Fruit fly (Drosophila melanogaster) whole organism, embryonic: ENCODE results near the gene PGAP1.
A peak's percentile ranks its signal among the peaks of the same experiment; 100 is the strongest.

ENCODE experiments used
- ATbp ChIP-seq: fragments of 200-800 bp; sonication (Bioruptor generic); optimal IDR thresholded peaks from 2 replicates; lab custom pipeline; 2017; ENCODE audit warnings: missing biosample characterization, mild to moderate bottlenecking, missing genetic modification characterization, missing genetic modification reagents
- Aef1 ChIP-seq: fragments of 200-800 bp; sonication (Bioruptor generic); IDR thresholded peaks from 3 replicates; pipeline ENCODE4 v1.3.6; 2022; ENCODE audit warnings: missing biosample characterization, missing genetic modification characterization
- CG11456 ChIP-seq: fragments of 200-800 bp; sonication (Bioruptor generic); IDR thresholded peaks from 3 replicates; pipeline ENCODE4 v1.3.6; 2022; ENCODE audit warnings: missing biosample characterization, missing genetic modification characterization
- CG11504 ChIP-seq: fragments of 200-800 bp; sonication (Bioruptor generic); optimal IDR thresholded peaks from 3 replicates; lab custom pipeline; 2019; ENCODE audit warnings: missing biosample characterization, mild to moderate bottlenecking, missing genetic modification characterization, moderate library complexity
- CG18262 ChIP-seq: fragments of 200-800 bp; optimal IDR thresholded peaks from 3 replicates; lab custom pipeline; 2019; ENCODE audit warnings: missing biosample characterization, mild to moderate bottlenecking, missing genetic modification characterization, moderate library complexity
- CG1832 ChIP-seq: fragments of 200-800 bp; sonication (Bioruptor generic); optimal IDR thresholded peaks from 2 replicates; lab custom pipeline; 2017; ENCODE audit warnings: missing biosample characterization, mild to moderate bottlenecking, missing genetic modification characterization, inconsistent platforms
- CG2199 ChIP-seq: fragments of 200-800 bp; sonication (Bioruptor generic); IDR thresholded peaks from 3 replicates; pipeline ENCODE4 v1.3.6; 2022; ENCODE audit warnings: missing biosample characterization, missing genetic modification characterization
- CG2202 ChIP-seq: fragments of 200-800 bp; sonication (Bioruptor generic); optimal IDR thresholded peaks from 2 replicates; lab custom pipeline; 2018; ENCODE audit warnings: missing biosample characterization, mild to moderate bottlenecking, missing genetic modification characterization
- CG2712 ChIP-seq: fragments of 200-800 bp; optimal IDR thresholded peaks from 3 replicates; lab custom pipeline; 2019; ENCODE audit warnings: missing biosample characterization, mild to moderate bottlenecking, missing genetic modification characterization, moderate library complexity
- CG31388 ChIP-seq: fragments of 200-800 bp; sonication (Bioruptor generic); optimal IDR thresholded peaks from 2 replicates; lab custom pipeline; 2016; ENCODE audit warnings: missing biosample characterization, missing genetic modification characterization
- CG32767 ChIP-seq: fragments of 200-800 bp; sonication (Bioruptor generic); IDR thresholded peaks from 2 replicates; pipeline ENCODE4 v1.3.6; 2022; ENCODE audit warnings: missing biosample characterization, missing genetic modification characterization
- CG34224 ChIP-seq: fragments of 200-800 bp; sonication (Bioruptor generic); IDR thresholded peaks from 3 replicates; pipeline ENCODE4 v1.3.6; 2022; ENCODE audit warnings: missing biosample characterization, missing genetic modification characterization; ENCODE audit not compliant: partially characterized antibody
- CG3995 ChIP-seq: fragments of 200-800 bp; sonication (Bioruptor generic); optimal IDR thresholded peaks from 3 replicates; lab custom pipeline; 2016; ENCODE audit warnings: missing biosample characterization, missing genetic modification characterization
- CG4854 ChIP-seq: fragments of 200-800 bp; sonication (Bioruptor generic); optimal IDR thresholded peaks from 2 replicates; lab custom pipeline; 2016; ENCODE audit warnings: missing biosample characterization, missing genetic modification characterization, inconsistent platforms
- CG6791 ChIP-seq: fragments of 200-800 bp; sonication (Bioruptor generic); IDR thresholded peaks from 3 replicates; pipeline ENCODE4 v1.3.6; 2022; ENCODE audit warnings: missing biosample characterization, missing genetic modification characterization; ENCODE audit not compliant: partially characterized antibody
- CG7556 ChIP-seq: fragments of 200-800 bp; sonication (Bioruptor generic); optimal IDR thresholded peaks from 2 replicates; lab custom pipeline; 2017; ENCODE audit warnings: missing biosample characterization, mild to moderate bottlenecking, missing genetic modification characterization
- CG7839 ChIP-seq: fragments of 200-800 bp; sonication (Bioruptor generic); optimal IDR thresholded peaks from 3 replicates; lab custom pipeline; 2018; ENCODE audit warnings: missing biosample characterization, mild to moderate bottlenecking, missing genetic modification characterization, moderate library complexity
- CG8388 ChIP-seq: fragments of 200-800 bp; sonication (Bioruptor generic); optimal IDR thresholded peaks from 2 replicates; lab custom pipeline; 2019; ENCODE audit warnings: missing biosample characterization, mild to moderate bottlenecking, missing genetic modification characterization, moderate library complexity
- CG8944 ChIP-seq: fragments of 200-800 bp; sonication (Bioruptor generic); optimal IDR thresholded peaks from 3 replicates; lab custom pipeline; 2016; ENCODE audit warnings: missing biosample characterization, missing genetic modification characterization
- CG9817 ChIP-seq: fragments of 200-800 bp; sonication (Bioruptor generic); optimal IDR thresholded peaks from 2 replicates; lab custom pipeline; 2018; ENCODE audit warnings: missing biosample characterization, mild to moderate bottlenecking, missing genetic modification characterization, moderate library complexity
- Camta ChIP-seq: fragments of 200-800 bp; sonication (Bioruptor generic); optimal IDR thresholded peaks from 2 replicates; lab custom pipeline; 2016; ENCODE audit warnings: missing biosample characterization, missing genetic modification characterization
- CoRest ChIP-seq: fragments of 200-800 bp; sonication (Bioruptor generic); optimal IDR thresholded peaks from 3 replicates; lab custom pipeline; 2018; ENCODE audit warnings: missing biosample characterization, mild to moderate bottlenecking, missing genetic modification characterization, moderate library complexity
- Dbx ChIP-seq: fragments of 200-800 bp; sonication (Bioruptor generic); IDR thresholded peaks from 3 replicates; pipeline ENCODE4 v1.3.6; 2022; ENCODE audit warnings: missing biosample characterization, missing genetic modification characterization
- Ets97D ChIP-seq: fragments of 200-800 bp; sonication (Bioruptor generic); optimal IDR thresholded peaks from 3 replicates; lab custom pipeline; 2016; ENCODE audit warnings: missing biosample characterization, missing genetic modification characterization
- Gug ChIP-seq: fragments of 200-800 bp; sonication (Bioruptor generic); IDR thresholded peaks from 4 replicates; pipeline ENCODE4 v1.3.6; 2022; ENCODE audit warnings: missing biosample characterization, missing genetic modification characterization
- NC2α ChIP-seq: fragments of 200-800 bp; sonication (Bioruptor generic); optimal IDR thresholded peaks from 2 replicates; lab custom pipeline; 2016; ENCODE audit warnings: missing biosample characterization, missing genetic modification characterization
- NK7.1 ChIP-seq: fragments of 200-800 bp; sonication (Bioruptor generic); optimal IDR thresholded peaks from 3 replicates; lab custom pipeline; 2016; ENCODE audit warnings: missing biosample characterization, missing genetic modification characterization
- NfI ChIP-seq: fragments of 200-800 bp; sonication (Bioruptor generic); optimal IDR thresholded peaks from 3 replicates; lab custom pipeline; 2018; ENCODE audit warnings: missing biosample characterization, mild to moderate bottlenecking, missing genetic modification characterization, moderate library complexity
- Oli ChIP-seq: fragments of 200-800 bp; sonication (Bioruptor generic); optimal IDR thresholded peaks from 2 replicates; lab custom pipeline; 2018; ENCODE audit warnings: missing biosample characterization, mild to moderate bottlenecking, missing genetic modification characterization, moderate library complexity
- Pdp1 ChIP-seq, 2 experiments: fragments of 200-800 bp; sonication (Bioruptor generic); optimal IDR thresholded peaks; 3 replicates each; lab custom pipeline; 2016; ENCODE audit warnings: missing biosample characterization in 2 of 2, missing genetic modification characterization in 2 of 2, mild to moderate bottlenecking in 1 of 2, moderate library complexity in 1 of 2
- Usf ChIP-seq: fragments of 200-800 bp; sonication (Bioruptor generic); optimal IDR thresholded peaks from 2 replicates; lab custom pipeline; 2017; ENCODE audit warnings: missing genotype, missing biosample characterization, missing genetic modification characterization
- YL-1 ChIP-seq: fragments of 200-800 bp; sonication (Bioruptor generic); optimal IDR thresholded peaks from 3 replicates; lab custom pipeline; 2017; ENCODE audit warnings: missing biosample characterization, mild to moderate bottlenecking, missing genetic modification characterization
- ara ChIP-seq: fragments of 200-800 bp; sonication (Bioruptor generic); IDR thresholded peaks from 2 replicates; pipeline ENCODE4 v1.3.6; 2022; ENCODE audit warnings: missing biosample characterization, missing genetic modification characterization
- cato ChIP-seq: fragments of 200-800 bp; sonication (Bioruptor generic); optimal IDR thresholded peaks from 2 replicates; lab custom pipeline; 2016; ENCODE audit warnings: missing biosample characterization, missing genetic modification characterization, borderline replicate concordance
- ftz-f1 ChIP-seq: fragments of 200-800 bp; sonication (Bioruptor generic); optimal IDR thresholded peaks from 2 replicates; lab custom pipeline; 2016; ENCODE audit warnings: missing biosample characterization, missing genetic modification characterization
- grau ChIP-seq: fragments of 200-800 bp; optimal IDR thresholded peaks from 3 replicates; lab custom pipeline; 2019; ENCODE audit warnings: missing biosample characterization, mild to moderate bottlenecking, missing genetic modification characterization, moderate library complexity
- grn ChIP-seq: fragments of 200-800 bp; sonication (Bioruptor generic); optimal IDR thresholded peaks from 3 replicates; lab custom pipeline; 2017; ENCODE audit warnings: missing biosample characterization, missing genetic modification characterization
- hbn ChIP-seq: fragments of 200-800 bp; sonication (Bioruptor generic); IDR thresholded peaks from 2 replicates; pipeline ENCODE4 v1.3.6; 2022; ENCODE audit warnings: missing biosample characterization, missing genetic modification characterization; ENCODE audit not compliant: partially characterized antibody
- nom ChIP-seq: fragments of 200-800 bp; sonication (Bioruptor generic); optimal IDR thresholded peaks from 2 replicates; lab custom pipeline; 2017; ENCODE audit warnings: missing biosample characterization, missing genetic modification characterization, mild to moderate bottlenecking, moderate library complexity, missing genetic modification reagents
- p53 ChIP-seq: fragments of 200-800 bp; sonication (Bioruptor generic); optimal IDR thresholded peaks from 2 replicates; lab custom pipeline; 2016; ENCODE audit warnings: missing biosample characterization, missing genetic modification characterization
- pan ChIP-seq, 4 experiments: fragments of >200 bp in 3 of 4; fragments of 200-800 bp in 1 of 4; sonication (Bioruptor generic) in 1 of 4; optimal IDR thresholded peaks in 3 of 4; IDR thresholded peaks in 1 of 4; 2 replicates each; pipeline versions ENCODE4 v1.3.6 to Lab custom; 2017 to 2022; ENCODE audit warnings: missing biosample characterization in 2 of 4, missing genetic modification characterization in 2 of 4, mixed read lengths in 1 of 4
- phol ChIP-seq: fragments of 200-800 bp; sonication (Bioruptor generic); optimal IDR thresholded peaks from 3 replicates; lab custom pipeline; 2018; ENCODE audit warnings: missing biosample characterization, mild to moderate bottlenecking, missing genetic modification characterization, moderate library complexity
- run ChIP-seq: fragments of 200-800 bp; sonication (Bioruptor generic); optimal IDR thresholded peaks from 3 replicates; lab custom pipeline; 2018; ENCODE audit warnings: missing biosample characterization, mild to moderate bottlenecking, missing genetic modification characterization
- sens-2 ChIP-seq: fragments of 200-800 bp; sonication (Bioruptor generic); IDR thresholded peaks from 2 replicates; pipeline ENCODE4 v1.3.6; 2022; ENCODE audit warnings: missing biosample characterization, missing genetic modification characterization
- shn ChIP-seq: fragments of 200-800 bp; sonication (Bioruptor generic); optimal IDR thresholded peaks from 3 replicates; lab custom pipeline; 2016; ENCODE audit warnings: missing biosample characterization, missing genetic modification characterization
- sob ChIP-seq: fragments of 200-800 bp; sonication (Bioruptor generic); IDR thresholded peaks from 2 replicates; pipeline ENCODE4 v1.3.6; 2022; ENCODE audit warnings: missing biosample characterization, missing genetic modification characterization
- sr ChIP-seq: fragments of 200-800 bp; sonication (Bioruptor generic); IDR thresholded peaks from 3 replicates; pipeline ENCODE4 v1.3.6; 2022; ENCODE audit warnings: missing biosample characterization, missing genetic modification characterization
- stc ChIP-seq: fragments of 200-800 bp; sonication (Bioruptor generic); IDR thresholded peaks from 2 replicates; pipeline ENCODE4 v1.3.6; 2022; ENCODE audit warnings: missing biosample characterization, missing genetic modification characterization
- zf30C ChIP-seq: fragments of 200-800 bp; sonication (Bioruptor generic); optimal IDR thresholded peaks from 3 replicates; lab custom pipeline; 2018; ENCODE audit warnings: missing biosample characterization, mild to moderate bottlenecking, missing genetic modification characterization

PGAP1 gene

DNA sequence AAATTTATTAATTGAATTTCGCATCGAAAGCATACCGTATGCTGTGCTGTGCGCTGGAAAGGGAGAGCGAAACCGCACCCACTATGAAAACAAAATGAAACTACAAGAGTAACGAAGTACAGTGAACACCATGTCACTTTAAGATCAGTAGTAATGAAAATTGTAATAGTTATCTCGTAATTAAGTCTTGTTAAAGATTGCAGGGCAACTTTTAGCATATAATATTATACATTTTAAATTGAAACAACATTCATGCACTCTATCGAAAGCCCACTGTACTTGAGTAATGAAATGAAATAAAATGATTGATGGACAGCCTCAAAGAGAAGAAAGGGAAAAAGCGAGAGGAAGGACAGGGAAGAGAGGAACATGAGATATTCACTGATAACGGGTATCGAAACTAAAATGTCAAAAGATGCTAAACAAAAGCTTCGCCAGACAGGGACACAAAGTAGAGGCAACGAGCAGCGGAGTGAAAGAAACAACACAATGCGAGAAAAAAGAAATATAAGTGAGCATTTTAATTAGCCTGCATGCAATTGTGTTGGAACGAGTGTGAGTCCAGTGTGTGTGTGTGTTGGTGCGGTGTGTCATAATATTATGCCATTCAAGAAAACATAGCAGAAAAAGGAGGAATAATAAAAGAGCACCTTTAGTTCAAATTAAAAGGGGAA lies 46.1 kb upstream of the PGAP1 start (continued):
- peak; percentile 77 for TF ChIP-seq CoRest (tag; lab: Kevin White, UChicago)
- peak; percentile 86 for TF ChIP-seq Oli (tag; lab: Kevin White, UChicago)
- no peak; the same call in 2 of the 3 replicates for TF ChIP-seq CG2199
- TF ChIP-seq sr (GFP tag; lab: Robert Waterston, UW) = 0 out of 3 replicates have a peak, but pooled peaks have one; percentile 42
- TF ChIP-seq NK7.1 (GFP tag; lab: Kevin White, UChicago) = peak; percentile 31
- TF ChIP-seq CG31388 = no peak
- TF ChIP-seq Usf (GFP tag; lab: Kevin White, UChicago) = peak; percentile 63
- TF ChIP-seq CG8388 (GFP tag; lab: Kevin White, UChicago) = peak; percentile 72
- TF ChIP-seq Ets97D (GFP tag; lab: Kevin White, UChicago) = peak; percentile 10
- TF ChIP-seq CG18262 (tag; lab: Kevin White, UChicago) = peak; percentile 78
- TF ChIP-seq p53 = no peak
- no peak for TF ChIP-seq hbn
- no peak for TF ChIP-seq shn (GFP tag; lab: Kevin White, UChicago)
- peak; percentile 63; the same call in 2 of the 3 replicates for TF ChIP-seq Dbx (GFP tag; lab: Robert Waterston, UW)
- TF ChIP-seq ATbp (GFP tag; lab: Kevin White, UChicago) = peak; percentile 45
- TF ChIP-seq sens-2 (GFP tag; lab: Robert Waterston, UW) = no peak
- TF ChIP-seq Gug (GFP tag; lab: Robert Waterston, UW) = peak; percentile 52; the same call in 2 of the 4 replicates
- TF ChIP-seq grn (GFP tag; lab: Kevin White, UChicago) = no peak
- no peak for TF ChIP-seq zf30C (GFP tag; lab: Kevin White, UChicago)
- TF ChIP-seq CG9817 = peak; percentile 75
- peak; percentile 65 to 69 for TF ChIP-seq Pdp1 (GFP tag; optimal IDR thresholded peaks at IDR 0.05; lab: Kevin White, UChicago)
- peak; percentile 77 for TF ChIP-seq ara (GFP tag; lab: Robert Waterston, UW)
- no peak for TF ChIP-seq CG34224
- TF ChIP-seq CG6791 (GFP tag; lab: Robert Waterston, UW) = no peak
- TF ChIP-seq CG32767 (GFP tag; lab: Robert Waterston, UW) = no peak
- TF ChIP-seq run (tag; lab: Kevin White, UChicago) = peak; percentile 25
- TF ChIP-seq CG7839 = peak; percentile 86
- peak; percentile 71 for TF ChIP-seq NfI (GFP tag; lab: Kevin White, UChicago)
- peak; percentile 51 for TF ChIP-seq nom (GFP tag; lab: Kevin White, UChicago)
- TF ChIP-seq grau (tag; lab: Kevin White, UChicago) = peak; percentile 95
- peak; percentile 87 for TF ChIP-seq CG2712
- TF ChIP-seq phol (tag; lab: Kevin White, UChicago) = peak; percentile 71
- peak; percentile 81 for TF ChIP-seq stc (GFP tag; lab: Robert Waterston, UW)
- TF ChIP-seq CG7556 = peak; percentile 72
- peak; percentile 64 for TF ChIP-seq Aef1 (GFP tag; lab: Robert Waterston, UW)
- TF ChIP-seq CG11504 (tag; lab: Kevin White, UChicago) = peak; percentile 87
- TF ChIP-seq CG3995 (GFP tag; lab: Kevin White, UChicago) = peak; percentile 8
- peak; percentile 83 for TF ChIP-seq CG11456 (GFP tag; lab: Robert Waterston, UW)
- TF ChIP-seq cato (GFP tag; lab: Kevin White, UChicago) = no peak
- peak; percentile 54 for TF ChIP-seq CG4854 (GFP tag; lab: Kevin White, UChicago)
- no peak for TF ChIP-seq CG8944 (GFP tag; lab: Kevin White, UChicago)
- no peak for TF ChIP-seq NC2α (GFP tag; lab: Kevin White, UChicago)
- TF ChIP-seq CG1832 (GFP tag; lab: Kevin White, UChicago) = no peak
- TF ChIP-seq sob (GFP tag; lab: Robert Waterston, UW) = peak; percentile 84
- TF ChIP-seq YL-1 (GFP tag; lab: Kevin White, UChicago) = no peak
- no peak for TF ChIP-seq pan (optimal IDR thresholded peaks at IDR 0.05; lab: Kevin White, UChicago)
- peak in 1 of 2 experiments; percentile 82 for TF ChIP-seq pan (GFP tag; optimal IDR thresholded peaks at IDR 0.05 in 1 of 2, IDR thresholded peaks at IDR 0.05 in 1 of 2)
- no peak for TF ChIP-seq ftz-f1 (GFP tag; lab: Kevin White, UChicago)
- TF ChIP-seq CG2202 (tag; lab: Kevin White, UChicago) = peak; percentile 30
- peak; percentile 38 for TF ChIP-seq Camta (GFP tag; lab: Kevin White, UChicago)
